Worm (Caenorhabditis elegans): Measurements from ENCODE around the gene M03E7.3.
"Not testable (repeated sequence)": the region's sequence is repeated elsewhere in the genome, so short reads cannot be mapped to it uniquely, and the experiment has no call there.

M03E7.3 gene

DNA sequence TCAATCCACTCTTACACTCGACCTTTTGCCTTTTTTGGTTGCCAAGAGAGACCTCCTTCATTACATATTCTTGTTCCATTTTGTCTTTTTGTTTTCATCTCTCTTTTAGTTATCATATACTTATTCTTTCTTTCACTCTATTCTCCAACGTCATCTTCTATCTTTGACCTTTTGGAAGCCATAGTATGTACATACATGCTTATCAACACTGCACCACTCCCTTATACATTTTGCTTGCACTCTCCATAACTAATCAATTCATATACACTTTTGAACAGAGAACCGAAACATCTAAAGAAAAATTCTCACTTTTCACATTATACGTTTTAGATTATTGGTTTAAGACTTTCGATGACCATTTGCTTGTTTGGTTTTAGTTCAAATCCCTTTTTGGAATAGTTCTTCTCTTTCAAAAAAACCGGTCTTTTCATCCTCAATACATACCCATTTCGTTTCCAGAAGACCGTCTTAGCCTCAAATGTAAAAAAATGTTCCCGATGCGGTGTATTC, 39.2 kb downstream of the M03E7.3 start, which contains the start of gene hex-2:
TSS of gene hex-2 (plus strand) at position 460 of the 510 bp plus-strand sequence.
- TF ChIP-seq sma-9 (GFP tag; optimal IDR thresholded peaks at IDR 0.05) (peak; percentile 36), sma-9 (tag; optimal IDR thresholded peaks at IDR 0.05) (no peak), fos-1 (tag; optimal IDR thresholded peaks at IDR 0.05) (peak; percentile 64), nhr-11 (tag; optimal IDR thresholded peaks at IDR 0.05) (no peak)

DNA sequence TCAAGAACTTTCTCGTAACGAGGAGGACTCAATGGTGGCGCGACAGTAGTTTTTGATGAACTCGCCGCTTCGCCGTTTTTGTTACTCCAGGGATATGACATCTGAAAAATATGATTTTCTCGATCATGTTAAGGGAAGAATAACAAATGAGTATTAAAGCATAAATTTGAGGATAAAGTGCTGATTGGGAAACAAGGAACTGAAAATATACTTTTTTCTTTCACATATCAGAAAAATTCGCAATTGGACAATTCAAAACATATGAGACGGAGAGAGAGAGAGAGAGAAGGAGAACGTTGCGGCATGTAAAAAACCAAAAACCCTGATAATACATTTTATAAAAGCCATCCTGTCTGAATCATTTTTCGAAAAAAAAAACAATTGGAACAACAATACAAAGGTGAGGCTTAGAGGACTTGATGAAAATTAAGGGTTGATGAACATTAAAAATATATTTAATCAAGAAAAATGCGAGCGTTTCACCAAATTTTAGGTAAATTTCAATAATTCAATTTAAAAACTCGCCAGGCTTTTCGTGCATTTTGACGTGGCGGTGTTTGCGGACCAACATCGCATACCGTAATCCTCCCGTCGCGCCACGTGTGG, 45.9 kb downstream of the M03E7.3 start, which contains the start of the genes mut-14 and C14C11.2:
TSS of gene mut-14 (minus strand) at position 101 of the 606 bp plus-strand sequence.
TSS of gene C14C11.2 (plus strand) at position 556 of the 606 bp plus-strand sequence.
- TF ChIP-seq fos-1 (tag; optimal IDR thresholded peaks at IDR 0.05) (no peak), ceh-16 (tag; optimal IDR thresholded peaks at IDR 0.05) (no peak), dmd-4 (tag; optimal IDR thresholded peaks at IDR 0.05) (no peak), lin-11 (tag; optimal IDR thresholded peaks at IDR 0.05) (no peak), F13H6.1 (tag; optimal IDR thresholded peaks at IDR 0.05) (no peak)

DNA sequence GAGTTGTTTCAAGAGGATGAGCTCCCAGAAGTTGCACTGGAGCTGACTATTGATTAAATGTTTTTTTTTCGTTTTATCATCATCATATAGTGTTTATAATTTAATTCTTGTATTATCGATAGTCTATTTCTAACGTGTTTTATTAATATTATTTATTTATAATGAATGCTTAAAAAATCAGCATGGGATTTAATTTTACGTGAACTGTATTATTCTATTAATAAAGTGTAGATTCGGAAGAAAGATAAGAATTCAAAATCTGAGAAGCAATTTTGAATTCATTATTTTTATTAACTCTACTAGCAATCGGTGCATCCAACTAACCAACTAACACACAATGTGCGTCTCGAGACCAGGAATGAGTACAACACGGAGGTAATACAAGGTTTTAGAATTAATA, 48.5 kb downstream of the M03E7.3 start, which contains the start of gene C14C11.1:
TSS of gene C14C11.1 (plus strand) at position 301 of the 400 bp plus-strand sequence.
- TF ChIP-seq elt-3 (tag; optimal IDR thresholded peaks at IDR 0.05); ama-1 (optimal IDR thresholded peaks at IDR 0.05); gmeb-1 (tag; optimal IDR thresholded peaks at IDR 0.05): not testable (repeated sequence)

Measured in whole organism, L2 larva.